Worm (Caenorhabditis elegans): ENCODE measurements around the gene Y67D8C.7.

Y67D8C.7 gene

DNA sequence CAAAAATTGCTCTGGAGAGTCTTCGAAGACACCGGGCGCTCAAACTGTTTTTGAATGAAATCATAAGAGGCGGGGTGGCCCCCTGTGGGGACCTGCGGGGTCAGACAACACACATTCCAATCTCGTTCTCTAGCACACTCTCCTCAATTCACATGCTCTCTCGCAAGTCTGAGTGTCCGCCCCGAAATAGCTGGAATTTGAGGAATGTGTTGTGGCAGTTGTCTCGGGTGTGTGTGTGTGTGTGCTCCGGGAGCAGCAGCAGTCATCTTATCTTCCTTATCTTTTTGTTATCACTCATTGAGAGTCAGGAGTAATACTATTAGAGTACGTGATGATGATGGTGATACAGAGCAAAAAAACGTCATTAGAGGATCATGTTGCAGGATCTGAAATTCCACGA, 36.9 kb downstream of the Y67D8C.7 start (continued):
- TF ChIP-seq elt-2 (tag; optimal IDR thresholded peaks at IDR 0.05), result peak; percentile 41
- no peak for TF ChIP-seq sup-37 (GFP tag; optimal IDR thresholded peaks at IDR 0.05)
- TF ChIP-seq fos-1 (tag; optimal IDR thresholded peaks at IDR 0.05), result no peak
- no peak for TF ChIP-seq nhr-28 (tag; optimal IDR thresholded peaks at IDR 0.05)
- peak; percentile 37 for TF ChIP-seq ztf-4 (tag; optimal IDR thresholded peaks at IDR 0.05)
- no peak for TF ChIP-seq hlh-4 (tag; optimal IDR thresholded peaks at IDR 0.05)
- no peak for TF ChIP-seq C34B4.2 (tag; optimal IDR thresholded peaks at IDR 0.05)
- TF ChIP-seq mdl-1 (tag; optimal IDR thresholded peaks at IDR 0.05), result peak in 1 of 2 experiments; percentile 15
- TF ChIP-seq dsc-1 (tag; optimal IDR thresholded peaks at IDR 0.05), result no peak
- no peak for TF ChIP-seq nhr-47 (tag; optimal IDR thresholded peaks at IDR 0.05)
- TF ChIP-seq mab-9 (GFP tag; IDR thresholded peaks at IDR 0.05), result no peak
- TF ChIP-seq nhr-19 (GFP tag; conservative IDR thresholded peaks at IDR 0.05), result peak; percentile 60
- no peak for TF ChIP-seq unc-62 (GFP tag; optimal IDR thresholded peaks at IDR 0.05)
- TF ChIP-seq swsn-7 (tag; optimal IDR thresholded peaks at IDR 0.05), result peak; percentile 13
- TF ChIP-seq lin-13 (GFP tag; optimal IDR thresholded peaks at IDR 0.05), result no peak
- TF ChIP-seq lsy-2 (tag; optimal IDR thresholded peaks at IDR 0.05), result peak; percentile 19 to 42
- TF ChIP-seq rnt-1 (tag; optimal IDR thresholded peaks at IDR 0.05), result peak; percentile 85
- TF ChIP-seq mef-2 (tag; optimal IDR thresholded peaks at IDR 0.05), result peak; percentile 87
- peak; percentile 8 for TF ChIP-seq tbx-2 (tag; optimal IDR thresholded peaks at IDR 0.05)
- TF ChIP-seq pag-3 (tag; optimal IDR thresholded peaks at IDR 0.05; ENCODE audit: borderline replicate concordance, insufficient read depth), result no peak
- no peak for TF ChIP-seq nhr-85 (tag)
- no peak for TF ChIP-seq ces-1 (GFP tag; optimal IDR thresholded peaks at IDR 0.05)
- TF ChIP-seq unc-130 (tag; optimal IDR thresholded peaks at IDR 0.05), result peak; percentile 46
- peak; percentile 10 for TF ChIP-seq lin-39 (tag; optimal IDR thresholded peaks at IDR 0.05)
- TF ChIP-seq aha-1 (tag; optimal IDR thresholded peaks at IDR 0.05), result no peak
- no peak for TF ChIP-seq ceh-90 (tag; optimal IDR thresholded peaks at IDR 0.05)
- TF ChIP-seq vab-15 (tag; optimal IDR thresholded peaks at IDR 0.05), result no peak
- peak; percentile 15 for TF ChIP-seq xbp-1 (tag; optimal IDR thresholded peaks at IDR 0.05)

DNA sequence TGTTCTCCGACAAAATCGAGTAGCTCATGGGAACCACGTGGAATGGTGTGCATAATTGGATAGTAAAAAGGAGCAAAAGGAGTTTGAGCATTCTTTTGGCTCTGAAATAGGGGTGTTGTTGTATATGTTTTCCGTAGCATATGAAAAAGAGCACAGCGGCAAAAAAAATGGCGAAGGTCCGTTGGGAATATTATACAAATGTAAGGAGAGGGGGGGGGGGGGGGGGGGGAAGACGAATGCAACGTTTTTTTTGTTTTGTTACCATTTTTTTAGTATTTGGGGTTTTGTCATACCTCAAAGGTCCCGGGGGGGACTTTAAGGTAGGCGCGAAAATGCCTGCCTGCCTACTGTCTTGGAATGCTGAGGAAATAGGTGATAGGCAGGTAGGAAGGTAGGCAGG, 37.9 kb downstream of the Y67D8C.7 start, which contains the start of gene ndnf-1:
Gene ndnf-1 (minus strand): TSS at position 101 of the 400 bp plus-strand sequence.
- TF ChIP-seq nhr-84 (tag; optimal IDR thresholded peaks at IDR 0.05), result no peak
- TF ChIP-seq lin-15B (tag; optimal IDR thresholded peaks at IDR 0.05), result no peak
- TF ChIP-seq lsy-2 (tag; optimal IDR thresholded peaks at IDR 0.05), result no peak
- no peak for TF ChIP-seq ztf-11 (tag; optimal IDR thresholded peaks at IDR 0.05)
- no peak for TF ChIP-seq ceh-82 (tag; optimal IDR thresholded peaks at IDR 0.05)
- no peak for TF ChIP-seq nhr-28 (tag; optimal IDR thresholded peaks at IDR 0.05)
- no peak for TF ChIP-seq ztf-4 (tag; optimal IDR thresholded peaks at IDR 0.05)
- TF ChIP-seq nhr-85 (tag), result no peak
- TF ChIP-seq swsn-7 (tag; optimal IDR thresholded peaks at IDR 0.05), result no peak
- TF ChIP-seq nhr-20 (tag; optimal IDR thresholded peaks at IDR 0.05), result no peak
- no peak for TF ChIP-seq egl-27 (tag; optimal IDR thresholded peaks at IDR 0.05)
- TF ChIP-seq unc-130 (tag; optimal IDR thresholded peaks at IDR 0.05), result no peak
- TF ChIP-seq zip-4 (GFP tag; optimal IDR thresholded peaks at IDR 0.05), result no peak
- TF ChIP-seq jun-1 (tag; optimal IDR thresholded peaks at IDR 0.05), result no peak
- TF ChIP-seq irx-1 (tag; optimal IDR thresholded peaks at IDR 0.05), result no peak

DNA sequence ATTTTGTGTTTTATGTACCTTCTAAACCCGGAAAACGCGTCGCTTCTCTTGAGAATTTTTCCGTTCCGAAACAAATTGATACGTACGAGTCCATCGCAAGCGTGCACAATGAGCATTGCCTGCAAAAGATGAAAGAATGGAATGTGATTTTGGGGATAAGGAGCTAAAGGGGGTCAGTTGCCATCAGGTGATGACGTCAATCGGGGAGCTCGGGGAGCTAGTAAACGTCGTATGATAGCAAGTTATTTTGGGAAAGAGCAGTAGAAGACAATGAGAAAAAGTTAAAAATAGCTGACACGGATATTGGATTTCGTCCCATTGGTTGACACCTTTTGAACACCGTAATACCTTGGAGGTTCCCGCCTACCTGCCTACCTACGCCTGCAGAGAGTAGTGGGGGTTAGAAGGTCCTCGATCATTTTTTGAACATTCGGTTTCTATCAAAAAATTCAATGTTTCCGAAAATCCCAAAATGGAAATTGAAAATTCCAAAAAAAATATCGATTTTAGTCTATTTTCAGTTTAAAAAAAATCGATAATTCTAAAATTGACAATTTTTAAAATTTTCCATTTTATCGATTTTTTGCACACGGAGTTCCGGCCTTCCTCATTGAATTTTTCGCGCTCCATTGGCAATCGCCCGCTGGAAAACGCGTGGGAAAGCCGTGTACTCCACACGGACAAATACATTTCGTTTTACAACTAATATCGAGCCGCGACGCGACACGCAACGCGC, 40.7 kb downstream of the Y67D8C.7 start:
- no peak for TF ChIP-seq sptf-1 (tag; optimal IDR thresholded peaks at IDR 0.05)
- no peak for TF ChIP-seq irx-1 (tag; optimal IDR thresholded peaks at IDR 0.05)
- TF ChIP-seq zag-1 (tag; optimal IDR thresholded peaks at IDR 0.05), result no peak
- no peak for TF ChIP-seq blmp-1 (tag; optimal IDR thresholded peaks at IDR 0.05)
- TF ChIP-seq ceh-90 (tag; optimal IDR thresholded peaks at IDR 0.05), result no peak
- no peak for TF ChIP-seq isw-1 (GFP tag; IDR thresholded peaks at IDR 0.05)
- TF ChIP-seq nhr-20 (tag; optimal IDR thresholded peaks at IDR 0.05), result peak; percentile 32
- TF ChIP-seq Y116A8C.19 (tag; optimal IDR thresholded peaks at IDR 0.05; ENCODE audit: borderline replicate concordance), result no peak
- TF ChIP-seq unc-130 (tag; optimal IDR thresholded peaks at IDR 0.05), result peak; percentile 72
- TF ChIP-seq xbp-1 (tag; optimal IDR thresholded peaks at IDR 0.05), result peak; percentile 6
- no peak for TF ChIP-seq efl-3 (GFP tag; optimal IDR thresholded peaks at IDR 0.05)
- no peak for TF ChIP-seq fkh-8 (tag; optimal IDR thresholded peaks at IDR 0.05)
- TF ChIP-seq pqm-1 (tag; optimal IDR thresholded peaks at IDR 0.05), result no peak
- TF ChIP-seq swsn-7 (tag; optimal IDR thresholded peaks at IDR 0.05), result no peak
- TF ChIP-seq snu-23 (GFP tag; optimal IDR thresholded peaks at IDR 0.05), result peak; percentile 29
- no peak for TF ChIP-seq pag-3 (tag; optimal IDR thresholded peaks at IDR 0.05; ENCODE audit: borderline replicate concordance, insufficient read depth)
- no peak for TF ChIP-seq ztf-11 (tag; optimal IDR thresholded peaks at IDR 0.05)
- peak; percentile 11 to 58 for TF ChIP-seq lsy-2 (tag; optimal IDR thresholded peaks at IDR 0.05)
- TF ChIP-seq efl-1 (optimal IDR thresholded peaks at IDR 0.05), result peak in 1 of 2 experiments; percentile 18
- TF ChIP-seq efl-1 (GFP tag; optimal IDR thresholded peaks at IDR 0.05 in 1 of 2), result peak in 1 of 2 experiments; percentile 45
- peak; percentile 89 for TF ChIP-seq rnt-1 (tag; optimal IDR thresholded peaks at IDR 0.05)
- peak; percentile 64 for TF ChIP-seq nhr-19 (GFP tag; conservative IDR thresholded peaks at IDR 0.05)
- no peak for TF ChIP-seq lin-13 (GFP tag; optimal IDR thresholded peaks at IDR 0.05)

All from whole organism, L1 larva.